Fruit fly (Drosophila melanogaster) whole organism, embryonic: Measurements from ENCODE around the gene fend.

Source experiments
- Antp ChIP-seq: fragments of 200-800 bp; sonication (Bioruptor generic); optimal IDR thresholded peaks from 3 replicates; lab custom pipeline; 2016; ENCODE audit warnings: missing biosample characterization, missing genetic modification characterization
- B-H1 ChIP-seq: fragments of 200-800 bp; sonication (Bioruptor generic); IDR thresholded peaks from 3 replicates; pipeline ENCODE4 v1.3.6; 2022; ENCODE audit warnings: missing biosample characterization, missing genetic modification characterization
- CG11696 ChIP-seq: fragments of 200-800 bp; sonication (Bioruptor generic); IDR thresholded peaks from 2 replicates; pipeline ENCODE4 v1.3.6; 2022; ENCODE audit warnings: missing biosample characterization, missing genetic modification characterization
- CG12071 ChIP-seq: fragments of 200-800 bp; sonication (Bioruptor generic); optimal IDR thresholded peaks from 3 replicates; lab custom pipeline; 2018; ENCODE audit warnings: missing biosample characterization, mild to moderate bottlenecking, missing genetic modification characterization
- CG12155 ChIP-seq: fragments of 200-800 bp; sonication (Bioruptor generic); optimal IDR thresholded peaks from 3 replicates; lab custom pipeline; 2016; ENCODE audit warnings: missing biosample characterization, missing genetic modification characterization
- CG12659 ChIP-seq: fragments of 200-800 bp; sonication (Bioruptor generic); optimal IDR thresholded peaks from 3 replicates; lab custom pipeline; 2017; ENCODE audit warnings: mild to moderate bottlenecking, missing biosample characterization, missing genetic modification reagents, missing genetic modification characterization
- CG12769 ChIP-seq: fragments of 200-800 bp; sonication (Bioruptor generic); optimal IDR thresholded peaks from 2 replicates; lab custom pipeline; 2019; ENCODE audit warnings: missing biosample characterization, mild to moderate bottlenecking, missing genetic modification characterization, moderate library complexity
- CG13424 ChIP-seq: fragments of 200-800 bp; sonication (Bioruptor generic); optimal IDR thresholded peaks from 2 replicates; lab custom pipeline; 2019; ENCODE audit warnings: missing biosample characterization, mild to moderate bottlenecking, missing genetic modification characterization, moderate library complexity
- CG14014 ChIP-seq: fragments of 200-800 bp; sonication (Bioruptor generic); IDR thresholded peaks from 2 replicates; pipeline ENCODE4 v1.3.6; 2022; ENCODE audit warnings: missing biosample characterization, missing genetic modification characterization
- CG1603 ChIP-seq: fragments of 200-800 bp; sonication (Bioruptor generic); optimal IDR thresholded peaks from 2 replicates; lab custom pipeline; 2019; ENCODE audit warnings: missing biosample characterization, mild to moderate bottlenecking, missing genetic modification characterization, moderate library complexity
- CG17186 ChIP-seq: fragments of 200-800 bp; sonication (Bioruptor generic); optimal IDR thresholded peaks from 3 replicates; lab custom pipeline; 2017; ENCODE audit warnings: missing biosample characterization, missing genetic modification reagents, missing genetic modification characterization
- CG18011 ChIP-seq: fragments of 200-800 bp; sonication (Bioruptor generic); optimal IDR thresholded peaks from 2 replicates; lab custom pipeline; 2017; ENCODE audit warnings: missing biosample characterization, missing genetic modification characterization, mild to moderate bottlenecking, moderate library complexity, missing genotype
- CG2116 ChIP-seq: fragments of 200-800 bp; sonication (Bioruptor generic); optimal IDR thresholded peaks from 3 replicates; lab custom pipeline; 2018; ENCODE audit warnings: missing biosample characterization, mild to moderate bottlenecking, missing genetic modification characterization
- CG2712 ChIP-seq: fragments of 200-800 bp; optimal IDR thresholded peaks from 3 replicates; lab custom pipeline; 2019; ENCODE audit warnings: missing biosample characterization, mild to moderate bottlenecking, missing genetic modification characterization, moderate library complexity
- CG2889 ChIP-seq: fragments of 200-800 bp; sonication (Bioruptor generic); IDR thresholded peaks from 3 replicates; pipeline ENCODE4 v1.3.6; 2022; ENCODE audit warnings: missing biosample characterization, missing genetic modification characterization
- CG30403 ChIP-seq: fragments of 200-800 bp; sonication (Bioruptor generic); optimal IDR thresholded peaks from 3 replicates; lab custom pipeline; 2016; ENCODE audit warnings: missing biosample characterization, missing genetic modification characterization
- CG31441 ChIP-seq: fragments of 200-800 bp; sonication (Bioruptor generic); IDR thresholded peaks from 2 replicates; pipeline ENCODE4 v1.3.6; 2022; ENCODE audit warnings: missing biosample characterization, missing genetic modification characterization
- CG34224 ChIP-seq: fragments of 200-800 bp; sonication (Bioruptor generic); IDR thresholded peaks from 3 replicates; pipeline ENCODE4 v1.3.6; 2022; ENCODE audit warnings: missing biosample characterization, missing genetic modification characterization; ENCODE audit not compliant: partially characterized antibody
- CG8924 ChIP-seq: fragments of 200-800 bp; optimal IDR thresholded peaks from 3 replicates; lab custom pipeline; 2019; ENCODE audit warnings: missing biosample characterization, mild to moderate bottlenecking, missing genetic modification characterization, moderate library complexity
- CG9817 ChIP-seq: fragments of 200-800 bp; sonication (Bioruptor generic); optimal IDR thresholded peaks from 2 replicates; lab custom pipeline; 2018; ENCODE audit warnings: missing biosample characterization, mild to moderate bottlenecking, missing genetic modification characterization, moderate library complexity
- Dek ChIP-seq: fragments of 200-800 bp; sonication (Bioruptor generic); optimal IDR thresholded peaks from 3 replicates; lab custom pipeline; 2019; ENCODE audit warnings: missing biosample characterization, mild to moderate bottlenecking, missing genetic modification characterization, moderate library complexity
- Fer1 ChIP-seq: fragments of 200-800 bp; sonication (Bioruptor generic); optimal IDR thresholded peaks from 2 replicates; lab custom pipeline; 2017; ENCODE audit warnings: missing biosample characterization, mild to moderate bottlenecking, missing genetic modification characterization
- HLH54F ChIP-seq: fragments of 200-800 bp; sonication (Bioruptor generic); optimal IDR thresholded peaks from 3 replicates; lab custom pipeline; 2016; ENCODE audit warnings: missing biosample characterization, missing genetic modification characterization
- Hey ChIP-seq: fragments of 200-800 bp; sonication (Bioruptor generic); optimal IDR thresholded peaks from 3 replicates; lab custom pipeline; 2018; ENCODE audit warnings: missing biosample characterization, mild to moderate bottlenecking, missing genetic modification characterization
- HmgD ChIP-seq: fragments of 200-800 bp; sonication (Bioruptor generic); optimal IDR thresholded peaks from 3 replicates; lab custom pipeline; 2016; ENCODE audit warnings: missing biosample characterization, missing genetic modification characterization
- Hr3 ChIP-seq: fragments of 200-800 bp; sonication (Bioruptor generic); optimal IDR thresholded peaks from 3 replicates; lab custom pipeline; 2016; ENCODE audit warnings: missing biosample characterization, missing genetic modification characterization
- Kr ChIP-seq: fragments of 200-800 bp; sonication (Bioruptor generic); optimal IDR thresholded peaks from 2 replicates; lab custom pipeline; 2017; ENCODE audit warnings: missing biosample characterization, mild to moderate bottlenecking, missing genetic modification characterization
- Meics ChIP-seq: fragments of 200-800 bp; sonication (Bioruptor generic); optimal IDR thresholded peaks from 2 replicates; lab custom pipeline; 2017; ENCODE audit warnings: missing biosample characterization, mild to moderate bottlenecking, missing genetic modification characterization
- NC2α ChIP-seq: fragments of 200-800 bp; sonication (Bioruptor generic); optimal IDR thresholded peaks from 2 replicates; lab custom pipeline; 2016; ENCODE audit warnings: missing biosample characterization, missing genetic modification characterization
- Nf-YA ChIP-seq: fragments of 200-800 bp; sonication (Bioruptor generic); IDR thresholded peaks from 2 replicates; pipeline ENCODE4 v1.3.6; 2022; ENCODE audit warnings: missing biosample characterization, missing genetic modification characterization
- Optix ChIP-seq: fragments of 200-800 bp; sonication (Bioruptor generic); IDR thresholded peaks from 3 replicates; pipeline ENCODE4 v1.3.6; 2022; ENCODE audit warnings: missing biosample characterization, missing genetic modification characterization
- Six4 ChIP-seq: fragments of 200-800 bp; sonication (Bioruptor generic); optimal IDR thresholded peaks from 2 replicates; lab custom pipeline; 2016; ENCODE audit warnings: missing biosample characterization, missing genetic modification characterization
- Vsx1 ChIP-seq: fragments of 200-800 bp; sonication (Bioruptor generic); optimal IDR thresholded peaks from 2 replicates; lab custom pipeline; 2017; ENCODE audit warnings: missing biosample characterization, mild to moderate bottlenecking, missing genetic modification characterization, missing genetic modification reagents
- ac ChIP-seq: fragments of 200-800 bp; sonication (Bioruptor generic); optimal IDR thresholded peaks from 3 replicates; lab custom pipeline; 2017; ENCODE audit warnings: missing biosample characterization, mild to moderate bottlenecking, missing genetic modification characterization
- amos ChIP-seq: fragments of 200-800 bp; sonication (Bioruptor generic); IDR thresholded peaks from 2 replicates; pipeline ENCODE4 v1.3.6; 2022; ENCODE audit warnings: missing biosample characterization, missing genetic modification characterization; ENCODE audit not compliant: partially characterized antibody
- bbx ChIP-seq: fragments of 200-800 bp; sonication (Bioruptor generic); IDR thresholded peaks from 2 replicates; pipeline ENCODE4 v1.3.6; 2022; ENCODE audit warnings: missing biosample characterization, missing genetic modification characterization; ENCODE audit not compliant: partially characterized antibody
- corto ChIP-seq: fragments of 200-800 bp; sonication (Bioruptor generic); optimal IDR thresholded peaks from 2 replicates; lab custom pipeline; 2016; ENCODE audit warnings: missing biosample characterization, mild to moderate bottlenecking, missing genetic modification characterization, moderate library complexity
- da ChIP-seq: fragments of 200-800 bp; sonication (Bioruptor generic); optimal IDR thresholded peaks from 2 replicates; lab custom pipeline; 2016; ENCODE audit warnings: missing biosample characterization, missing genetic modification characterization
- fd3F ChIP-seq: fragments of 200-800 bp; sonication (Bioruptor generic); optimal IDR thresholded peaks from 2 replicates; lab custom pipeline; 2018; ENCODE audit warnings: missing biosample characterization, mild to moderate bottlenecking, missing genetic modification characterization, moderate library complexity
- gt ChIP-seq: fragments of 200-800 bp; sonication (Bioruptor generic); IDR thresholded peaks from 2 replicates; pipeline ENCODE4 v1.3.6; 2022; ENCODE audit warnings: missing biosample characterization, missing genetic modification characterization
- ham ChIP-seq: fragments of 200-800 bp; sonication (Bioruptor generic); IDR thresholded peaks from 2 replicates; pipeline ENCODE4 v1.3.6; 2022; ENCODE audit warnings: missing biosample characterization, missing genetic modification characterization
- her ChIP-seq: fragments of 200-800 bp; sonication (Bioruptor generic); optimal IDR thresholded peaks from 2 replicates; lab custom pipeline; 2016; ENCODE audit warnings: missing biosample characterization, missing genetic modification characterization
- kni ChIP-seq: fragments of 200-800 bp; sonication (Bioruptor generic); optimal IDR thresholded peaks from 3 replicates; lab custom pipeline; 2017; ENCODE audit warnings: mild to moderate bottlenecking, missing biosample characterization, missing genetic modification reagents, missing genetic modification characterization
- knrl ChIP-seq: fragments of 200-800 bp; sonication (Bioruptor generic); IDR thresholded peaks from 3 replicates; pipeline ENCODE4 v1.3.6; 2022; ENCODE audit warnings: missing biosample characterization, missing genetic modification characterization; ENCODE audit not compliant: partially characterized antibody
- nerfin-1 ChIP-seq: fragments of 200-800 bp; sonication (Bioruptor generic); optimal IDR thresholded peaks from 3 replicates; lab custom pipeline; 2019; ENCODE audit warnings: missing biosample characterization, mild to moderate bottlenecking, missing genetic modification characterization, moderate library complexity
- oc ChIP-seq: fragments of 200-800 bp; sonication (Bioruptor generic); optimal IDR thresholded peaks from 2 replicates; lab custom pipeline; 2018; ENCODE audit warnings: missing biosample characterization, mild to moderate bottlenecking, missing genetic modification characterization, moderate library complexity
- ranshi ChIP-seq: fragments of 200-800 bp; sonication (Bioruptor generic); IDR thresholded peaks from 2 replicates; pipeline ENCODE4 v1.3.6; 2022; ENCODE audit warnings: missing biosample characterization, missing genetic modification characterization
- tna ChIP-seq: fragments of 200-800 bp; sonication (Bioruptor generic); IDR thresholded peaks from 2 replicates; pipeline ENCODE4 v1.3.6; 2022; ENCODE audit warnings: missing biosample characterization, missing genetic modification characterization; ENCODE audit not compliant: partially characterized antibody
- unpg ChIP-seq: fragments of 200-800 bp; sonication (Bioruptor generic); optimal IDR thresholded peaks from 3 replicates; lab custom pipeline; 2018; ENCODE audit warnings: missing biosample characterization, mild to moderate bottlenecking, missing genetic modification characterization, moderate library complexity

The fend gene

dm6 chrX:9152127-9152598 is 17.3 kb upstream of the fend start (continued):
- TF ChIP-seq corto (GFP tag; lab: Kevin White, UChicago) (peak; percentile 10), Antp (GFP tag; lab: Kevin White, UChicago) (no peak), B-H1 (GFP tag; lab: Robert Waterston, UW) (no peak), CG30403 (GFP tag; lab: Kevin White, UChicago) (peak; percentile 28), nerfin-1 (tag; lab: Kevin White, UChicago) (no peak), gt (GFP tag; lab: Robert Waterston, UW) (no peak), knrl (GFP tag; lab: Robert Waterston, UW) (no peak), unpg (GFP tag; lab: Kevin White, UChicago) (peak; percentile 22), Six4 (GFP tag; lab: Kevin White, UChicago) (no peak), Kr (GFP tag; lab: Kevin White, UChicago) (no peak), CG2116 (GFP tag; lab: Kevin White, UChicago) (peak; percentile 27), bbx (GFP tag; lab: Robert Waterston, UW) (0 out of 2 replicates have a peak, but pooled peaks have one; percentile 25), CG18011 (GFP tag; lab: Kevin White, UChicago) (peak; percentile 13), tna (GFP tag; lab: Robert Waterston, UW) (peak; percentile 18; the same call in 1 of the 2 replicates), her (GFP tag; lab: Kevin White, UChicago) (peak; percentile 29), ham (GFP tag; lab: Robert Waterston, UW) (no peak), CG13424 (tag; lab: Kevin White, UChicago) (peak; percentile 2), HmgD (GFP tag; lab: Kevin White, UChicago) (peak; percentile 44), Vsx1 (GFP tag; lab: Kevin White, UChicago) (no peak), Meics (GFP tag; lab: Kevin White, UChicago) (peak; percentile 49), CG14014 (GFP tag; lab: Robert Waterston, UW) (peak; percentile 59; the same call in 1 of the 2 replicates), CG2889 (no peak), CG12769 (no peak), CG8924 (tag; lab: Kevin White, UChicago) (peak; percentile 31), ac (GFP tag; lab: Kevin White, UChicago) (no peak), CG12659 (GFP tag; lab: Kevin White, UChicago) (peak; percentile 61), kni (GFP tag; lab: Kevin White, UChicago) (peak; percentile 76), Fer1 (GFP tag; lab: Kevin White, UChicago) (peak; percentile 55), amos (GFP tag; lab: Robert Waterston, UW) (peak; percentile 33; the same call in 1 of the 2 replicates), da (no peak), NC2α (GFP tag; lab: Kevin White, UChicago) (no peak), CG1603 (tag; lab: Kevin White, UChicago) (peak; percentile 15), CG9817 (tag; lab: Kevin White, UChicago) (no peak), ranshi (peak; percentile 5; the same call in 1 of the 2 replicates), CG12155 (GFP tag; lab: Kevin White, UChicago) (peak; percentile 8), oc (tag; lab: Kevin White, UChicago) (peak; percentile 47), CG12071 (GFP tag; lab: Kevin White, UChicago) (no peak), CG17186 (GFP tag; lab: Kevin White, UChicago) (peak; percentile 33), CG11696 (GFP tag; lab: Robert Waterston, UW) (0 out of 2 replicates have a peak, but pooled peaks have one; percentile 29), Optix (0 out of 3 replicates have a peak, but pooled peaks have one; percentile 46), CG31441 (GFP tag; lab: Robert Waterston, UW) (0 out of 2 replicates have a peak, but pooled peaks have one; percentile 14), Hey (tag; lab: Kevin White, UChicago) (no peak), Dek (tag; lab: Kevin White, UChicago) (peak; percentile 35), HLH54F (no peak), CG34224 (GFP tag; lab: Robert Waterston, UW) (no peak; the same call in 2 of the 3 replicates), fd3F (GFP tag; lab: Kevin White, UChicago) (peak; percentile 41), Nf-YA (GFP tag; lab: Robert Waterston, UW) (0 out of 2 replicates have a peak, but pooled peaks have one; percentile 8), CG2712 (tag; lab: Kevin White, UChicago) (peak; percentile 24), Hr3 (peak; percentile 17)
